Fruit fly (Drosophila melanogaster) whole organism, embryonic: Measurements from ENCODE around the gene CG5376.

Experiments
- Abd-B ChIP-seq: fragments of 200-800 bp; sonication (Bioruptor generic); optimal IDR thresholded peaks from 2 replicates; lab custom pipeline; 2018; ENCODE audit warnings: missing biosample characterization, mild to moderate bottlenecking, missing genetic modification characterization, moderate library complexity
- Awh ChIP-seq: fragments of 200-800 bp; sonication (Bioruptor generic); IDR thresholded peaks from 2 replicates; pipeline ENCODE4, ENCODE4 v1.3.6; 2022; ENCODE audit warnings: missing biosample characterization, missing genetic modification characterization
- Bteb2 ChIP-seq: fragments of 200-800 bp; sonication (Bioruptor generic); optimal IDR thresholded peaks from 2 replicates; lab custom pipeline; 2016; ENCODE audit warnings: missing biosample characterization, missing genetic modification characterization
- CG10431 ChIP-seq: fragments of 200-800 bp; sonication (Bioruptor generic); optimal IDR thresholded peaks from 3 replicates; lab custom pipeline; 2018; ENCODE audit warnings: missing biosample characterization, mild to moderate bottlenecking, missing genetic modification characterization
- CG13424 ChIP-seq: fragments of 200-800 bp; sonication (Bioruptor generic); optimal IDR thresholded peaks from 2 replicates; lab custom pipeline; 2019; ENCODE audit warnings: missing biosample characterization, mild to moderate bottlenecking, missing genetic modification characterization, moderate library complexity
- CG1603 ChIP-seq: fragments of 200-800 bp; sonication (Bioruptor generic); optimal IDR thresholded peaks from 2 replicates; lab custom pipeline; 2019; ENCODE audit warnings: missing biosample characterization, mild to moderate bottlenecking, missing genetic modification characterization, moderate library complexity
- CG17385 ChIP-seq: fragments of 200-800 bp; sonication (Bioruptor generic); optimal IDR thresholded peaks from 3 replicates; lab custom pipeline; 2018; ENCODE audit warnings: missing biosample characterization, mild to moderate bottlenecking, missing genetic modification characterization
- CG17612 ChIP-seq: fragments of 200-800 bp; sonication (Bioruptor generic); IDR thresholded peaks from 2 replicates; pipeline ENCODE4 v1.3.6; 2022; ENCODE audit warnings: missing biosample characterization, missing genetic modification characterization
- CG18476 ChIP-seq: fragments of 200-800 bp; sonication (Bioruptor generic); optimal IDR thresholded peaks from 2 replicates; lab custom pipeline; 2016; ENCODE audit warnings: missing biosample characterization, mild to moderate bottlenecking, missing genetic modification characterization
- CG18619 ChIP-seq: fragments of 200-800 bp; sonication (Bioruptor generic); optimal IDR thresholded peaks from 3 replicates; lab custom pipeline; 2017; ENCODE audit warnings: missing biosample characterization, mild to moderate bottlenecking, missing genetic modification characterization
- CG2889 ChIP-seq: fragments of 200-800 bp; sonication (Bioruptor generic); IDR thresholded peaks from 3 replicates; pipeline ENCODE4 v1.3.6; 2022; ENCODE audit warnings: missing biosample characterization, missing genetic modification characterization
- CG30403 ChIP-seq: fragments of 200-800 bp; sonication (Bioruptor generic); optimal IDR thresholded peaks from 3 replicates; lab custom pipeline; 2016; ENCODE audit warnings: missing biosample characterization, missing genetic modification characterization
- CG30431 ChIP-seq: fragments of 200-800 bp; sonication (Bioruptor generic); optimal IDR thresholded peaks from 2 replicates; lab custom pipeline; 2017; ENCODE audit warnings: missing biosample characterization, missing genetic modification characterization
- CG3065 ChIP-seq: fragments of 200-800 bp; sonication (Bioruptor generic); optimal IDR thresholded peaks from 2 replicates; lab custom pipeline; 2016; ENCODE audit warnings: missing biosample characterization, missing genetic modification characterization
- CG31388 ChIP-seq: fragments of 200-800 bp; sonication (Bioruptor generic); optimal IDR thresholded peaks from 2 replicates; lab custom pipeline; 2016; ENCODE audit warnings: missing biosample characterization, missing genetic modification characterization
- CG31441 ChIP-seq: fragments of 200-800 bp; sonication (Bioruptor generic); IDR thresholded peaks from 2 replicates; pipeline ENCODE4 v1.3.6; 2022; ENCODE audit warnings: missing biosample characterization, missing genetic modification characterization
- CG3281 ChIP-seq: fragments of 200-800 bp; sonication (Bioruptor generic); optimal IDR thresholded peaks from 3 replicates; lab custom pipeline; 2017; ENCODE audit warnings: missing biosample characterization, mild to moderate bottlenecking, missing genetic modification characterization
- CG3726 ChIP-seq: fragments of 200-800 bp; sonication (Bioruptor generic); IDR thresholded peaks from 3 replicates; pipeline ENCODE4, ENCODE4 v1.3.6; 2022; ENCODE audit warnings: missing biosample characterization, missing genetic modification characterization
- CG43689 ChIP-seq: fragments of 200-800 bp; sonication (Bioruptor generic); IDR thresholded peaks from 2 replicates; pipeline ENCODE4 v1.3.6; 2022; ENCODE audit warnings: missing biosample characterization, missing genetic modification characterization
- CG6175 ChIP-seq: fragments of 200-800 bp; sonication (Bioruptor generic); IDR thresholded peaks from 3 replicates; pipeline ENCODE4 v1.3.6; 2022; ENCODE audit warnings: missing biosample characterization, missing genetic modification characterization
- CG6683 ChIP-seq: fragments of 200-800 bp; sonication (Bioruptor generic); optimal IDR thresholded peaks from 2 replicates; lab custom pipeline; 2017; ENCODE audit warnings: missing biosample characterization, mild to moderate bottlenecking, missing genetic modification characterization, missing genetic modification reagents
- CG6791 ChIP-seq: fragments of 200-800 bp; sonication (Bioruptor generic); IDR thresholded peaks from 3 replicates; pipeline ENCODE4 v1.3.6; 2022; ENCODE audit warnings: missing biosample characterization, missing genetic modification characterization; ENCODE audit not compliant: partially characterized antibody
- Camta ChIP-seq: fragments of 200-800 bp; sonication (Bioruptor generic); optimal IDR thresholded peaks from 2 replicates; lab custom pipeline; 2016; ENCODE audit warnings: missing biosample characterization, missing genetic modification characterization
- Dip3 ChIP-seq: fragments of 200-800 bp; sonication (Bioruptor generic); optimal IDR thresholded peaks from 3 replicates; lab custom pipeline; 2016; ENCODE audit warnings: missing biosample characterization, missing genetic modification characterization
- Doc3 ChIP-seq: fragments of 200-800 bp; sonication (Bioruptor generic); IDR thresholded peaks from 3 replicates; pipeline ENCODE4 v1.3.6; 2022; ENCODE audit warnings: missing biosample characterization, missing genetic modification characterization; ENCODE audit not compliant: partially characterized antibody
- Eip74EF ChIP-seq, 2 experiments: fragments of 200-800 bp in 1 of 2; fragments of >200 bp in 1 of 2; sonication (Bioruptor generic) in 1 of 2; optimal IDR thresholded peaks; 2 replicates each; lab custom pipeline; 2017 to 2019; ENCODE audit warnings: missing biosample characterization in 2 of 2, missing genetic modification characterization in 2 of 2, mild to moderate bottlenecking in 1 of 2, moderate library complexity in 1 of 2
- Elba2 ChIP-seq: fragments of 200-800 bp; sonication (Bioruptor generic); optimal IDR thresholded peaks from 3 replicates; lab custom pipeline; 2016; ENCODE audit warnings: missing biosample characterization, missing genetic modification characterization
- Ets97D ChIP-seq: fragments of 200-800 bp; sonication (Bioruptor generic); optimal IDR thresholded peaks from 3 replicates; lab custom pipeline; 2016; ENCODE audit warnings: missing biosample characterization, missing genetic modification characterization
- Fer3 ChIP-seq: fragments of 200-800 bp; sonication (Bioruptor generic); optimal IDR thresholded peaks from 2 replicates; lab custom pipeline; 2018; ENCODE audit warnings: missing biosample characterization, mild to moderate bottlenecking, missing genetic modification characterization, moderate library complexity
- Hmr ChIP-seq: fragments of 200-800 bp; sonication (Bioruptor generic); optimal IDR thresholded peaks from 3 replicates; lab custom pipeline; 2017; ENCODE audit warnings: mild to moderate bottlenecking, missing biosample characterization, missing genetic modification reagents, missing genetic modification characterization
- Hsf ChIP-seq: fragments of 200-800 bp; sonication (Bioruptor generic); optimal IDR thresholded peaks from 3 replicates; lab custom pipeline; 2016; ENCODE audit warnings: missing biosample characterization, missing genetic modification characterization
- Rfx ChIP-seq: fragments of 200-800 bp; sonication (Bioruptor generic); IDR thresholded peaks from 2 replicates; pipeline ENCODE4 v1.3.6; 2022; ENCODE audit warnings: missing biosample characterization, missing genetic modification characterization
- al ChIP-seq: fragments of 200-800 bp; sonication (Bioruptor generic); IDR thresholded peaks from 2 replicates; pipeline ENCODE4 v1.3.6; 2022; ENCODE audit warnings: missing biosample characterization, missing genetic modification characterization
- cg ChIP-seq: fragments of 200-800 bp; sonication (Bioruptor generic); optimal IDR thresholded peaks from 3 replicates; lab custom pipeline; 2019; ENCODE audit warnings: missing biosample characterization, mild to moderate bottlenecking, missing genetic modification characterization, moderate library complexity
- crol ChIP-seq: fragments of 200-800 bp; sonication (Bioruptor generic); IDR thresholded peaks from 2 replicates; pipeline ENCODE4 v1.3.6; 2022; ENCODE audit warnings: missing biosample characterization, missing genetic modification characterization
- dpn ChIP-seq, 2 experiments: fragments of 200-800 bp; sonication (Bioruptor generic); optimal IDR thresholded peaks; 3 replicates each; lab custom pipeline; 2016; ENCODE audit warnings: missing biosample characterization in 2 of 2, missing genetic modification characterization in 2 of 2
- ftz-f1 ChIP-seq: fragments of 200-800 bp; sonication (Bioruptor generic); optimal IDR thresholded peaks from 2 replicates; lab custom pipeline; 2016; ENCODE audit warnings: missing biosample characterization, missing genetic modification characterization
- gt ChIP-seq: fragments of 200-800 bp; sonication (Bioruptor generic); IDR thresholded peaks from 2 replicates; pipeline ENCODE4 v1.3.6; 2022; ENCODE audit warnings: missing biosample characterization, missing genetic modification characterization
- lbe ChIP-seq: fragments of 200-800 bp; sonication (Bioruptor generic); optimal IDR thresholded peaks from 2 replicates; lab custom pipeline; 2016; ENCODE audit warnings: missing biosample characterization, mild to moderate bottlenecking, missing genetic modification characterization
- sens ChIP-seq: fragments of 200-800 bp; sonication (Bioruptor generic); peaks from one replicate; lab custom pipeline; 2016; ENCODE audit warnings: missing biosample characterization, missing genetic modification characterization
- sens-2 ChIP-seq: fragments of 200-800 bp; sonication (Bioruptor generic); IDR thresholded peaks from 2 replicates; pipeline ENCODE4 v1.3.6; 2022; ENCODE audit warnings: missing biosample characterization, missing genetic modification characterization
- seq ChIP-seq: fragments of 200-800 bp; sonication (Bioruptor generic); IDR thresholded peaks from 2 replicates; pipeline ENCODE4 v1.3.6; 2022; ENCODE audit warnings: missing biosample characterization, missing genetic modification characterization
- slbo ChIP-seq: fragments of 200-800 bp; sonication (Bioruptor generic); IDR thresholded peaks from 2 replicates; pipeline ENCODE4 v1.3.6; 2022; ENCODE audit warnings: missing biosample characterization, missing genetic modification characterization
- slp2 ChIP-seq: fragments of 200-800 bp; sonication (Bioruptor generic); optimal IDR thresholded peaks from 2 replicates; lab custom pipeline; 2016; ENCODE audit warnings: missing biosample characterization, missing genetic modification characterization
- tgo ChIP-seq: fragments of 200-800 bp; sonication (Bioruptor generic); IDR thresholded peaks from 3 replicates; pipeline ENCODE4 v1.3.6; 2022; ENCODE audit warnings: missing biosample characterization, missing genetic modification characterization
- twi ChIP-seq: fragments of 200-800 bp; optimal IDR thresholded peaks from 2 replicates; lab custom pipeline; 2019; ENCODE audit warnings: missing biosample characterization, mild to moderate bottlenecking, missing genetic modification characterization, moderate library complexity
- vfl ChIP-seq: fragments of 200-800 bp; sonication (Bioruptor generic); optimal IDR thresholded peaks from 2 replicates; lab custom pipeline; 2016; ENCODE audit warnings: missing biosample characterization, missing genetic modification characterization
- vvl ChIP-seq: fragments of 200-800 bp; sonication (Bioruptor generic); IDR thresholded peaks from 2 replicates; pipeline ENCODE4 v1.3.6; 2022; ENCODE audit warnings: missing biosample characterization, missing genetic modification characterization
- wdn ChIP-seq: fragments of 200-800 bp; sonication (Bioruptor generic); IDR thresholded peaks from 2 replicates; pipeline ENCODE4 v1.3.6; 2022; ENCODE audit warnings: missing biosample characterization, missing genetic modification characterization
- zfh1 ChIP-seq: fragments of 200-800 bp; sonication (Bioruptor generic); IDR thresholded peaks from 3 replicates; pipeline ENCODE4 v1.3.6; 2022; ENCODE audit warnings: missing biosample characterization, missing genetic modification characterization

The CG5376 gene

dm6 chr3R:22494523-22495309 is 6.0 kb upstream of the CG5376 start (continued):
- TF ChIP-seq Hmr (peak; percentile 41), CG17612 (GFP tag; lab: Robert Waterston, UW) (no peak), Fer3 (tag; lab: Kevin White, UChicago) (peak; percentile 44), CG43689 (GFP tag; lab: Robert Waterston, UW) (peak; percentile 27; the same call in 1 of the 2 replicates), Camta (GFP tag; lab: Kevin White, UChicago) (no peak), Hsf (peak; percentile 23), Dip3 (GFP tag; lab: Kevin White, UChicago) (no peak), CG13424 (tag; lab: Kevin White, UChicago) (no peak), vfl (no peak), CG18619 (GFP tag; lab: Kevin White, UChicago) (no peak), CG1603 (tag; lab: Kevin White, UChicago) (peak; percentile 45), CG31441 (GFP tag; lab: Robert Waterston, UW) (peak; percentile 32; the same call in 1 of the 2 replicates), Abd-B (GFP tag; lab: Kevin White, UChicago) (peak; percentile 77), CG6175 (GFP tag; lab: Robert Waterston, UW) (0 out of 3 replicates have a peak, but pooled peaks have one; percentile 8), CG10431 (no peak), lbe (GFP tag; lab: Kevin White, UChicago) (no peak), seq (GFP tag; lab: Robert Waterston, UW) (no peak), CG3281 (GFP tag; lab: Kevin White, UChicago) (peak; percentile 8), CG18476 (GFP tag; lab: Kevin White, UChicago) (no peak), Elba2 (GFP tag; lab: Kevin White, UChicago) (no peak), tgo (GFP tag; lab: Robert Waterston, UW) (peak; percentile 28; the same call in 2 of the 3 replicates), zfh1 (GFP tag; lab: Robert Waterston, UW) (0 out of 3 replicates have a peak, but pooled peaks have one; percentile 37), CG2889 (no peak), CG3726 (GFP tag; lab: Robert Waterston, UW) (no peak), sens (peak; percentile 90), vvl (GFP tag; lab: Robert Waterston, UW) (peak; percentile 27; the same call in 1 of the 2 replicates), slp2 (no peak), CG17385 (GFP tag; lab: Kevin White, UChicago) (peak; percentile 17), Awh (GFP tag; lab: Robert Waterston, UW) (no peak), Rfx (peak; percentile 51; the same call in 1 of the 2 replicates), CG30403 (GFP tag; lab: Kevin White, UChicago) (peak; percentile 52), Ets97D (GFP tag; lab: Kevin White, UChicago) (no peak), gt (GFP tag; lab: Robert Waterston, UW) (no peak), CG6683 (peak; percentile 0), CG31388 (GFP tag; lab: Kevin White, UChicago) (no peak), CG3065 (GFP tag; lab: Kevin White, UChicago) (no peak), Doc3 (GFP tag; lab: Robert Waterston, UW) (no peak), Eip74EF (GFP tag; optimal IDR thresholded peaks at IDR 0.05; lab: Kevin White, UChicago) (no peak), twi (tag; lab: Kevin White, UChicago) (no peak), sens-2 (GFP tag; lab: Robert Waterston, UW) (no peak), slbo (GFP tag; lab: Robert Waterston, UW) (peak; percentile 44; the same call in 1 of the 2 replicates), Bteb2 (GFP tag; lab: Kevin White, UChicago) (no peak), CG30431 (GFP tag; lab: Kevin White, UChicago) (no peak), al (GFP tag; lab: Robert Waterston, UW) (peak; percentile 5; the same call in 1 of the 2 replicates), wdn (GFP tag; lab: Robert Waterston, UW) (0 out of 2 replicates have a peak, but pooled peaks have one; percentile 37), ftz-f1 (GFP tag; lab: Kevin White, UChicago) (no peak), cg (GFP tag; lab: Kevin White, UChicago) (peak; percentile 35), CG6791 (GFP tag; lab: Robert Waterston, UW) (no peak), crol (GFP tag; lab: Robert Waterston, UW) (no peak), dpn (GFP tag; optimal IDR thresholded peaks at IDR 0.05; lab: Kevin White, UChicago) (no peak)
